Worm (Caenorhabditis elegans): ENCODE measurements around the gene W09H1.4.

W09H1.4 gene

DNA sequence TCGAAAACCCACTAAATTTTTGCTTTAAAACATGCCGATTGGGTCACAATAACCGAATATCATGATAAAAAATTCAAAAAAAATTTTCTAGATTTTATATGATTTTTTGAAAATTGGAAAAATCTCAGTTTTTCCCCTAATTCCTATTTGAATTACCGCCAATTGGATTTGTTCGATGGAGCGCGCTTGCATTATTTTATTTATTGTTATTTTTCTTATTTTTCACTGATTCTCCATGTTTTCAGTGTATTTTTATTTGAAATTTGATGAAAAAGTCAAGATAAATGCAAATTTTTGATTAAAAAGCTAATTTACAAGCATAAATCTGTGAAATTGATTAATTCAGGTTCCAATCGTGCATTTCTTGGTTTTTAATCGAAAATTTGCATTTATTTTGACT lies 4.8 kb downstream of the W09H1.4 start:
- TF ChIP-seq skn-1 (tag; optimal IDR thresholded peaks at IDR 0.05) (no peak), unc-39 (tag; optimal IDR thresholded peaks at IDR 0.05) (no peak), mdl-1 (tag; optimal IDR thresholded peaks at IDR 0.05) (no peak), dmd-4 (tag; optimal IDR thresholded peaks at IDR 0.05) (no peak), nhr-12 (tag; optimal IDR thresholded peaks at IDR 0.05) (no peak), nhr-237 (tag; optimal IDR thresholded peaks at IDR 0.05) (no peak), Y55F3AM.14 (GFP tag; optimal IDR thresholded peaks at IDR 0.05) (no peak), sem-4 (tag; optimal IDR thresholded peaks at IDR 0.05) (no peak), elt-3 (tag; optimal IDR thresholded peaks at IDR 0.05) (no peak), aly-2 (tag; optimal IDR thresholded peaks at IDR 0.05) (no peak)

- TF ChIP-seq ceh-16 (tag; optimal IDR thresholded peaks at IDR 0.05) (no peak), ceh-82 (tag; optimal IDR thresholded peaks at IDR 0.05) (no peak), unc-39 (tag; optimal IDR thresholded peaks at IDR 0.05) (no peak), unc-62 (GFP tag; optimal IDR thresholded peaks at IDR 0.05) (no peak), nhr-21 (tag; optimal IDR thresholded peaks at IDR 0.05) (peak; percentile 36), snpc-4 (tag; optimal IDR thresholded peaks at IDR 0.05) (peak; percentile 4), sem-4 (tag; optimal IDR thresholded peaks at IDR 0.05) (no peak), fos-1 (tag; optimal IDR thresholded peaks at IDR 0.05) (peak; percentile 36), sma-3 (GFP tag; optimal IDR thresholded peaks at IDR 0.05) (peak; percentile 30), F13H6.1 (tag; optimal IDR thresholded peaks at IDR 0.05) (peak; percentile 62), crh-2 (tag; optimal IDR thresholded peaks at IDR 0.05) (peak; percentile 50), dmd-4 (tag; optimal IDR thresholded peaks at IDR 0.05) (no peak), C34F6.9 (tag; optimal IDR thresholded peaks at IDR 0.05) (peak; percentile 16), nhr-129 (tag; optimal IDR thresholded peaks at IDR 0.05) (peak; percentile 44), mdl-1 (tag; optimal IDR thresholded peaks at IDR 0.05) (peak in 1 of 2 experiments; percentile 6), Y55F3AM.14 (GFP tag; optimal IDR thresholded peaks at IDR 0.05) (peak; percentile 4), unc-55 (GFP tag; optimal IDR thresholded peaks at IDR 0.05) (no peak), sma-9 (GFP tag; optimal IDR thresholded peaks at IDR 0.05) (peak; percentile 82), sma-9 (tag; optimal IDR thresholded peaks at IDR 0.05) (no peak), gmeb-1 (tag; optimal IDR thresholded peaks at IDR 0.05) (no peak), nhr-23 (tag; optimal IDR thresholded peaks at IDR 0.05) (no peak), ztf-4 (tag; optimal IDR thresholded peaks at IDR 0.05) (no peak)
Measured at ce11 chrII:13189363-13189762, 6.0 kb downstream of the W09H1.4 start.

ce11 chrII:13190412-13190811 lies 7.1 kb downstream of the W09H1.4 start:
- no peak for TF ChIP-seq mbf-1 (tag; optimal IDR thresholded peaks at IDR 0.05)
- TF ChIP-seq sma-9 (GFP tag; optimal IDR thresholded peaks at IDR 0.05): peak; percentile 11
- no peak for TF ChIP-seq sma-9 (tag; optimal IDR thresholded peaks at IDR 0.05)
- TF ChIP-seq dmd-4 (tag; optimal IDR thresholded peaks at IDR 0.05): no peak
- TF ChIP-seq gmeb-1 (tag; optimal IDR thresholded peaks at IDR 0.05): peak; percentile 5
- TF ChIP-seq fos-1 (tag; optimal IDR thresholded peaks at IDR 0.05): peak; percentile 72
- no peak for TF ChIP-seq Y55F3AM.14 (GFP tag; optimal IDR thresholded peaks at IDR 0.05)
- peak; percentile 77 for TF ChIP-seq crh-2 (tag; optimal IDR thresholded peaks at IDR 0.05)
- no peak for TF ChIP-seq ztf-4 (tag; optimal IDR thresholded peaks at IDR 0.05)
- no peak for TF ChIP-seq nhr-6 (tag; optimal IDR thresholded peaks at IDR 0.05)

DNA sequence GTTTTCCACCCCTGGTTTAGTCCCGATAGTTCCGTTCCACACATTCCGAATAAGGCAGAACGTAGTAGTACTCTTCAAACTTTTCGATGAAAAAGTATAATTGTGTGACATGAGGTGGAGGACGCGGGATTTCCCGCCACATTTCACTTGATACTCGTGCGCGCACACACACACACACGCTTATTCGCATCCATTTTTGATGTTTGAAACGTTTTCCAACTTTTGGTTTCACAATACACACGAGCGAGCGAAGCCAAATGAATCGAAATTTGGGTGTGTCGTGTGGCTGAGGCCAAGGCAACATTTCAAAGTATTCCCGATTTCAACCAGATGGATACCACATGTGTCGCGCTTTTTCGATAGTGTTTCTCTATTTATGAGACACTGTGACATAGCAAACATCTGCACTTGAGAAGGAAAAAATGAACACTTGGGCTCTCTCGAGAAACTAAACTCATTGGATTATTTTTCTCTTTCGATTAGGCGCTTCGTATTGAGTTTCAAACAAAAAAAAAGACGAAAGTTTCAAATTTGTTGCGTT lies 10.3 kb downstream of the W09H1.4 start:
- TF ChIP-seq sma-9 (GFP tag; optimal IDR thresholded peaks at IDR 0.05) (peak; percentile 14), sma-9 (tag; optimal IDR thresholded peaks at IDR 0.05) (no peak), F13H6.1 (tag; optimal IDR thresholded peaks at IDR 0.05) (peak; percentile 27), nhr-129 (tag; optimal IDR thresholded peaks at IDR 0.05) (peak; percentile 10), nhr-23 (tag; optimal IDR thresholded peaks at IDR 0.05) (no peak), lin-39 (tag; optimal IDR thresholded peaks at IDR 0.05) (no peak), lin-13 (GFP tag; optimal IDR thresholded peaks at IDR 0.05) (no peak), peb-1 (tag; optimal IDR thresholded peaks at IDR 0.05) (no peak), ztf-4 (tag; optimal IDR thresholded peaks at IDR 0.05) (no peak), unc-62 (GFP tag; optimal IDR thresholded peaks at IDR 0.05) (no peak), blmp-1 (tag; optimal IDR thresholded peaks at IDR 0.05; ENCODE audit: insufficient read depth) (peak; percentile 5), sma-3 (GFP tag; optimal IDR thresholded peaks at IDR 0.05) (no peak), R02D3.7 (tag; optimal IDR thresholded peaks at IDR 0.05) (no peak), nhr-12 (tag; optimal IDR thresholded peaks at IDR 0.05) (no peak), alr-1 (tag; optimal IDR thresholded peaks at IDR 0.05) (no peak), ceh-82 (tag; optimal IDR thresholded peaks at IDR 0.05) (no peak)
